Worm (Caenorhabditis elegans): ENCODE results near the gene C37H5.14.

C37H5.14 gene

DNA sequence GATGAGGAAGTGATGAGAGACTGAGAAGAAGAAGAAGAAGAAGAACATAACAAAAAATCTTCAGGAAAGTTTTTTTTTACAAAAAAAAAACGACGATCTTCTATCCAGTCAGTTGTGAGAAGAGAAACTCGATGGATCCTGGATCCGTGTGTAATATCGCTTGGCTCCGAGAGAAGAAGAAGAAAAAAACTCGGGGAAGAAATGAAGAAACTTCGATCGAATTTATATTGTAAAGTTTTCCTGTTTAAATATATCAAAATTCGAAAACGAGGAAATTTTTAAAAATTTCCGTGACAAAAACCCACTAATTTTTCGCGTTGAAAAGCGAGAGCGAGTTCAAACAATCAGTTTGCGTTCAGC is 10.9 kb downstream of the C37H5.14 start, which contains the start of gene adss-1:
Gene adss-1, minus strand, starts transcription at position 101 of the 360 bp plus-strand sequence.
- TF ChIP-seq mml-1 (tag; optimal IDR thresholded peaks at IDR 0.05): no peak
- no peak for TF ChIP-seq ceh-16 (tag; optimal IDR thresholded peaks at IDR 0.05)
- no peak for TF ChIP-seq ceh-82 (tag; optimal IDR thresholded peaks at IDR 0.05)
- no peak for TF ChIP-seq R02D3.7 (tag; optimal IDR thresholded peaks at IDR 0.05)
- no peak for TF ChIP-seq unc-39 (tag; optimal IDR thresholded peaks at IDR 0.05)
- TF ChIP-seq fos-1 (tag; optimal IDR thresholded peaks at IDR 0.05): no peak
- no peak for TF ChIP-seq ZK546.5 (tag; optimal IDR thresholded peaks at IDR 0.05)
- no peak for TF ChIP-seq skn-1 (tag; optimal IDR thresholded peaks at IDR 0.05)
- TF ChIP-seq eor-1 (tag; optimal IDR thresholded peaks at IDR 0.05): no peak
- no peak for TF ChIP-seq snpc-4 (tag; optimal IDR thresholded peaks at IDR 0.05)
- TF ChIP-seq fkh-10 (GFP tag; optimal IDR thresholded peaks at IDR 0.05): no peak
- no peak for TF ChIP-seq nfya-1 (tag; optimal IDR thresholded peaks at IDR 0.05; ENCODE audit: insufficient read depth)

DNA sequence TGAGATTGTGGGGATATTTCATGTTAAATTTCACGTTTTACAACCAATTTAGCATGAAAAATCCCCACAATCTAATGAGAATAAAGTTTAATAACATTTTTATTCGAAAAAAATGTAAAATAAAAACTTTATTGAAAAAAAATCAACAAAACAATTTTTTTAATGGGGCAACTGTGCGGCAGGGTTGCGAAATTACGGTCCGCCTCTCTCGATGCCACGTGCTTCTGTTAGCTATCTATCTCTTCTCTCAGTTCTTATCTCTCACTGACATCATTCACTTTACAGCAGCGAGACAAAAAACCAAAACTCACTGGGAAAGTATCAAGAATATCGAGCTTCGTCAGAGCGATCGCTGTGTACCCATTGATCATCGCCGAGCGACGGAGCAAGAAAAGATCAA is 13.6 kb downstream of the C37H5.14 start:
- TF ChIP-seq ama-1 (optimal IDR thresholded peaks at IDR 0.05) (peak; percentile 2), mdl-1 (tag; optimal IDR thresholded peaks at IDR 0.05) (peak; percentile 0), nfya-1 (tag; optimal IDR thresholded peaks at IDR 0.05; ENCODE audit: insufficient read depth) (peak; percentile 16), elt-2 (tag; optimal IDR thresholded peaks at IDR 0.05) (peak; percentile 27), daf-12 (tag; optimal IDR thresholded peaks at IDR 0.05) (no peak)

DNA sequence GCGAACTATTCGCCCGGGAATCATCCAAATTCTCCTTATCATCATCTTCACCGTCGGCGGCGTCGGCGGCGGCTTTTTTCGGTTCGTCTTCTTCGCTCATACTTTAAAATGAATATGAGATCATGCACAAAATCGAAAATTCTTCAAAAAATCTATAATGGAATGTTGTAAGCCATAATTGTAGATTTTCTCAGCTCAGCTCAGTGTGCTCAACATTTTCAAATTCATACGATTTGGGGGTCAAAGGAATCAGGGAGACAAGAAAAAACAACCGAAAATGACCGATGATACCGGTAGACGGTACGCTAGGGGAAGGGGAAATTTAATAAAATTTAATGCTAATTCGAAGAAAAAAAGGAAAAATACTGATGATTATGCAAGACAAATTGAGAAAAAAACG is 15.6 kb downstream of the C37H5.14 start, which contains the start of gene ccep-97:
Gene ccep-97, minus strand, starts transcription at position 101 of the 400 bp plus-strand sequence.
- TF ChIP-seq elt-3 (tag; optimal IDR thresholded peaks at IDR 0.05) (no peak), nhr-77 (tag; optimal IDR thresholded peaks at IDR 0.05) (no peak), mml-1 (tag; optimal IDR thresholded peaks at IDR 0.05) (no peak), eor-1 (tag; optimal IDR thresholded peaks at IDR 0.05) (no peak), ceh-82 (tag; optimal IDR thresholded peaks at IDR 0.05) (no peak), unc-39 (tag; optimal IDR thresholded peaks at IDR 0.05) (no peak), nhr-28 (tag; optimal IDR thresholded peaks at IDR 0.05) (no peak), ZK546.5 (tag; optimal IDR thresholded peaks at IDR 0.05) (no peak), elt-1 (tag; optimal IDR thresholded peaks at IDR 0.05) (no peak), nhr-76 (tag; optimal IDR thresholded peaks at IDR 0.05) (no peak), tbx-2 (tag; optimal IDR thresholded peaks at IDR 0.05) (no peak)

DNA sequence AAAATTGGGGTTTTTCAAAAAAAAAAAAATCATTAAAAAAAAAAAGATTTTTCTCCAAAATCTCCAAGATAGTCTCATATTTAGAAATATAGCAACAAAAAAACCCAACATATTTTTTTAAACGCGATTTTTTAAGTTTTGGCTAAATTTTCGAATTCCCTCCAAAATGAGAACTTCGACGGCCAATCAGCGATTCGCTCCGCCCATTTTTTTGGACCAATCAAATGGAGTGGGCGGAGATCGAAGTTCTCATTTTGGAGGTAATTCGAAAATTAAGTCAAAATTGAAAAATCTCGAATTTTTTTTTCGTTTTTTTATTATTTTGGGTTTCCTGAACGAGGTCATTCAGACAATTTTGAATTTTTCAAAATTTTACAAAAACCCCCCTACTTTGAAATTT is 20.4 kb downstream of the C37H5.14 start:
- no peak for TF ChIP-seq ztf-4 (tag; optimal IDR thresholded peaks at IDR 0.05)
- TF ChIP-seq nfya-1 (tag; optimal IDR thresholded peaks at IDR 0.05; ENCODE audit: insufficient read depth): peak; percentile 65
- no peak for TF ChIP-seq aly-2 (tag; optimal IDR thresholded peaks at IDR 0.05)

DNA sequence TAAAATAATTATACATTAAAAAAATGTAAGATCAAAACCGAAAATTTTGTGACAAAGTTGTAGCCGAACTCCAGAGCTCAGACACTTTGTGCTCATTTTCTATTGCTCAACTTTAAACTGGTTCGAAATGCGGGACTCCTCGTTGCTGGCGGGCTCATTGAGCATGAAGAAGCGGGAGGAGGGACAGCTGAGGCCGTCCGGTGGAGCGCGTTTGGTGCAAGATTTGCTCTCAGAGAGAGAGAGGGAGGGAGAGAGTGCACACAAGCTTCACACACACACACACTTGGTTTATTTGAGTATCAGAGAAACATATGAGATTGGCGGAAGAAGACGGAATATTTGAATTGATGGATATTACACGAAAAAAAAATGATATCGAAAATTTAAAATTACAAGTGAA is 23.5 kb downstream of the C37H5.14 start:
- no peak for TF ChIP-seq ztf-4 (tag; optimal IDR thresholded peaks at IDR 0.05)
- TF ChIP-seq lsy-12 (tag; optimal IDR thresholded peaks at IDR 0.05): no peak
- TF ChIP-seq snpc-4 (tag; optimal IDR thresholded peaks at IDR 0.05): peak; percentile 48
- TF ChIP-seq fos-1 (tag; optimal IDR thresholded peaks at IDR 0.05): no peak
- peak; percentile 70 for TF ChIP-seq hmg-11 (tag; optimal IDR thresholded peaks at IDR 0.05)
- TF ChIP-seq lin-39 (tag; optimal IDR thresholded peaks at IDR 0.05): peak; percentile 56
- peak; percentile 9 for TF ChIP-seq pha-4 (tag; optimal IDR thresholded peaks at IDR 0.05)
- TF ChIP-seq lin-15B (tag; optimal IDR thresholded peaks at IDR 0.05): peak; percentile 82
- no peak for TF ChIP-seq pqm-1 (tag; optimal IDR thresholded peaks at IDR 0.05)
- TF ChIP-seq ama-1 (optimal IDR thresholded peaks at IDR 0.05): no peak
- TF ChIP-seq nfya-1 (tag; optimal IDR thresholded peaks at IDR 0.05; ENCODE audit: insufficient read depth): peak; percentile 63
- no peak for TF ChIP-seq nhr-67 (tag; optimal IDR thresholded peaks at IDR 0.05)

DNA sequence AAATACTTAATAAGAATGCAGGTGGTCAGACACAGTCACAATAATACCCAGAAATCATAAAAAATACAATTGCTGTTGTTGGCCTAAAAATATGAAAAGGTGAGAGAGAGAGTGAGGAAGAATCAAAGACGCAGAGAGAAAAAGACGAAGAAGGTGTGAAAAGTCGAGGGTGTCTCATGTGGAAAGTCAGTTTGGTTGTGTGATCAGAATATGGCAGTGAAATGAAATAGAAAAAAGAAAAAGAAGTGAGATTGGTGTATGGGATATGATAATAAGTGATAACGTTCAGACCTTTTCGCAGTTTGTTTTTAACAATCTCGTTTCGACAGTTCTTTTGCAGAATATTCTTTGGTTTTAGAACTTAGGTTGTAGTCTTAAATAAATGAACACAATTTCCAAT is 27.3 kb downstream of the C37H5.14 start:
- TF ChIP-seq mdl-1 (tag; optimal IDR thresholded peaks at IDR 0.05): no peak
- TF ChIP-seq fos-1 (tag; optimal IDR thresholded peaks at IDR 0.05): no peak
- no peak for TF ChIP-seq unc-39 (tag; optimal IDR thresholded peaks at IDR 0.05)
- no peak for TF ChIP-seq elt-2 (tag; optimal IDR thresholded peaks at IDR 0.05)

DNA sequence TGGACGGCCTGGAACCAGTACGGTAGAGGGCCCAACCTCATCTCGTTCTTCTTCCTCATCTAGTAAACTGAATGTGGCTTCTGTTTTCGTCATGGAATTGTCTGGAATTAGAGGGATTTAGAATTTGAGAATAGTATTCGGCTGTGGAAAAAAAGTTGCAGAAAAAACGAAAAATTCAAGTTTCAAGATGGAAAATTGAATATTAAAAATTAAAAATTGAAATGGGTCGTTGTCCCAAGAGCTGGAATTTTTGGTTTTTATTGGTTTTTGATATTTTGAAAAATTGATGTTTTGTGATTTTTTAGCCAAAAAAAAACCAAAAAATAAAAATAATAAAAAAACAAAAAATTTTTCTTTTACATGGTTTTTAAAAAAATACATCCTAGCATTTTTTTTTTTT is 28.3 kb downstream of the C37H5.14 start, which contains the start of gene R02F11.3:
Gene R02F11.3, minus strand, starts transcription at position 101 of the 400 bp plus-strand sequence.
- no peak for TF ChIP-seq R02D3.7 (tag; optimal IDR thresholded peaks at IDR 0.05)
- TF ChIP-seq nhr-23 (tag; optimal IDR thresholded peaks at IDR 0.05): no peak
- no peak for TF ChIP-seq elt-1 (tag; optimal IDR thresholded peaks at IDR 0.05)
- TF ChIP-seq ceh-28 (tag; optimal IDR thresholded peaks at IDR 0.05): no peak
- no peak for TF ChIP-seq elt-2 (tag; optimal IDR thresholded peaks at IDR 0.05)
- TF ChIP-seq ceh-16 (tag; optimal IDR thresholded peaks at IDR 0.05): no peak
- no peak for TF ChIP-seq tbx-2 (tag; optimal IDR thresholded peaks at IDR 0.05)
- TF ChIP-seq egl-5 (tag; optimal IDR thresholded peaks at IDR 0.05): no peak

Data from whole organism, L3 larva.